Worm (Caenorhabditis elegans) whole organism, L2 larva: ENCODE measurements around the gene elmd-1.

Experiments
- ama-1 ChIP-seq: fragments of 150-350 bp; optimal IDR thresholded peaks from 2 replicates; lab custom pipeline; 2018; ENCODE audit warnings: inconsistent platforms
- lin-13 ChIP-seq: fragments of 150-350 bp; optimal IDR thresholded peaks from 2 replicates; lab custom pipeline; 2014; ENCODE audit warnings: missing biosample characterization, missing genetic modification reagents, missing genetic modification characterization
- lsy-2 ChIP-seq, 2 experiments: fragments of 150-350 bp in 1 of 2; sonication (generic microtip) in 1 of 2; optimal IDR thresholded peaks; 2 replicates each; lab custom pipeline; 2014 to 2017; ENCODE audit warnings: missing biosample characterization in 2 of 2, missing genetic modification characterization in 2 of 2
- mab-5 ChIP-seq: fragments of 150-350 bp; optimal IDR thresholded peaks from 2 replicates; lab custom pipeline; 2014; ENCODE audit warnings: missing biosample characterization, missing genetic modification characterization
- nhr-12 ChIP-seq: fragments of 150-350 bp; optimal IDR thresholded peaks from 2 replicates; lab custom pipeline; 2014; ENCODE audit warnings: missing biosample characterization, missing genetic modification characterization
- skn-1 ChIP-seq: sonication (generic microtip); optimal IDR thresholded peaks from 2 replicates; lab custom pipeline; 2017; ENCODE audit warnings: missing biosample characterization, missing genetic modification characterization

- no peak for TF ChIP-seq nhr-12 (tag; lab: Kevin White, UChicago)
- no peak for TF ChIP-seq ama-1 (lab: Kevin White, UChicago)
- no peak for TF ChIP-seq mab-5 (tag; lab: Kevin White, UChicago)
- TF ChIP-seq skn-1 (tag; lab: Kevin White, UChicago), result no peak
- TF ChIP-seq lsy-2 (tag; optimal IDR thresholded peaks at IDR 0.05; lab: Kevin White, UChicago), result no peak
- TF ChIP-seq lin-13, result no peak
These were observed 18.9 kb upstream of the elmd-1 start for ce11 chrIII:3370770-3371169.
